Worm (Caenorhabditis elegans) whole organism, L2 larva: ENCODE results near the gene B0281.3.

Experiments
- C34F6.9 ChIP-seq: fragments of 150-350 bp; optimal IDR thresholded peaks from 2 replicates; lab custom pipeline; 2014; ENCODE audit warnings: missing biosample characterization, missing genetic modification characterization
- F13H6.1 ChIP-seq: sonication (generic microtip); optimal IDR thresholded peaks from 2 replicates; lab custom pipeline; 2016; ENCODE audit warnings: missing genetic modification characterization, missing compliant biosample characterization
- blmp-1 ChIP-seq: sonication (generic microtip); optimal IDR thresholded peaks from 2 replicates; lab custom pipeline; 2017; ENCODE audit warnings: missing genetic modification characterization, mild to moderate bottlenecking, missing compliant biosample characterization, antibody characterized with exemption, moderate library complexity; ENCODE audit not compliant: insufficient read depth
- ceh-82 ChIP-seq: fragments of 150-350 bp; optimal IDR thresholded peaks from 2 replicates; lab custom pipeline; 2014; ENCODE audit warnings: missing biosample characterization, missing genetic modification characterization
- crh-2 ChIP-seq: sonication (generic microtip); optimal IDR thresholded peaks from 2 replicates; lab custom pipeline; 2017; ENCODE audit warnings: missing biosample characterization, missing genetic modification characterization
- elt-3 ChIP-seq: sonication (generic microtip); optimal IDR thresholded peaks from 2 replicates; lab custom pipeline; 2017; ENCODE audit warnings: missing biosample characterization, missing genetic modification characterization
- lin-13 ChIP-seq: fragments of 150-350 bp; optimal IDR thresholded peaks from 2 replicates; lab custom pipeline; 2014; ENCODE audit warnings: missing biosample characterization, missing genetic modification reagents, missing genetic modification characterization
- mab-5 ChIP-seq: fragments of 150-350 bp; optimal IDR thresholded peaks from 2 replicates; lab custom pipeline; 2014; ENCODE audit warnings: missing biosample characterization, missing genetic modification characterization
- nhr-10 ChIP-seq: sonication (generic microtip); optimal IDR thresholded peaks from 2 replicates; lab custom pipeline; 2017; ENCODE audit warnings: missing biosample characterization, missing genetic modification characterization
- nhr-11 ChIP-seq: fragments of 150-350 bp; optimal IDR thresholded peaks from 2 replicates; lab custom pipeline; 2014; ENCODE audit warnings: missing biosample characterization, missing genetic modification characterization
- nhr-23 ChIP-seq: fragments of 150-350 bp; optimal IDR thresholded peaks from 2 replicates; lab custom pipeline; 2014; ENCODE audit warnings: missing biosample characterization, missing genetic modification reagents, missing genetic modification characterization
- nhr-237 ChIP-seq: fragments of 150-350 bp; optimal IDR thresholded peaks from 2 replicates; lab custom pipeline; 2014; ENCODE audit warnings: missing biosample characterization, missing genetic modification characterization
- nhr-25 ChIP-seq: fragments of 150-350 bp; sonication (generic microtip); optimal IDR thresholded peaks from 3 replicates; lab custom pipeline; 2014; ENCODE audit warnings: missing biosample characterization, missing genetic modification characterization
- nhr-6 ChIP-seq: fragments of 150-350 bp; optimal IDR thresholded peaks from 2 replicates; lab custom pipeline; 2014; ENCODE audit warnings: missing biosample characterization, missing genetic modification characterization
- peb-1 ChIP-seq: fragments of 150-350 bp; optimal IDR thresholded peaks from 2 replicates; lab custom pipeline; 2014; ENCODE audit warnings: missing biosample characterization, missing genetic modification characterization
- sma-9 ChIP-seq, 2 experiments: fragments of 150-350 bp in 1 of 2; sonication (generic microtip) in 1 of 2; optimal IDR thresholded peaks; 2 replicates each; lab custom pipeline; 2014 to 2016; ENCODE audit warnings: missing genetic modification characterization in 2 of 2, mild to moderate bottlenecking in 1 of 2, missing biosample characterization in 1 of 2, missing compliant biosample characterization in 1 of 2, missing genetic modification reagents in 1 of 2, moderate library complexity in 1 of 2
- snpc-4 ChIP-seq: fragments of 150-350 bp; optimal IDR thresholded peaks from 2 replicates; lab custom pipeline; 2014; ENCODE audit warnings: missing biosample characterization, missing genetic modification characterization
- unc-39 ChIP-seq: fragments of 150-350 bp; optimal IDR thresholded peaks from 2 replicates; lab custom pipeline; 2014; ENCODE audit warnings: missing biosample characterization, missing genetic modification characterization
- unc-62 ChIP-seq: fragments of 150-350 bp; optimal IDR thresholded peaks from 2 replicates; lab custom pipeline; 2014; ENCODE audit warnings: missing biosample characterization, missing genetic modification reagents, missing genetic modification characterization
- zag-1 ChIP-seq: fragments of 150-350 bp; optimal IDR thresholded peaks from 2 replicates; lab custom pipeline; 2014; ENCODE audit warnings: missing biosample characterization, missing genetic modification characterization
- ztf-11 ChIP-seq: sonication (generic microtip); optimal IDR thresholded peaks from 2 replicates; lab custom pipeline; 2017; ENCODE audit warnings: missing biosample characterization, missing genetic modification characterization

Gene B0281.3

DNA sequence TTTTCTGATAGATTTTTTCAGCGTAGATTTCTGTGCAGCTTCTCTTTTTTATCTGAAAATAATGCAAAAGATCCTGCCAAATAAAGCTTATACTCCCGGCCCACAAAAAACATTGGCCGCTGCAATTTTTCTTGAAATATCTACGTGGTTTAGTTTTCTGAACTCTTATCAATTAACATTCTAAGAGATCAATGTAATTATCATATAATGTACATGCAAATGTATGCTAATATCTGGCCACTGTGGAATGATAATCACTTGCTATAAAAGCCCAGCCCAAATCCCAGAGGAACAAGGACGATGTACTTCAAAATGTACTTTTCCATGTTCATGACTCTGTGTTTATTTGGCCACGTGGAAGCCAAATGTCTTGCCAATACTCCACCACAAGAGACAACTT is 47.6 kb downstream of the B0281.3 start, which contains the start of gene F43C11.2:
F43C11.2 (plus strand) TSS at position 301 of the 400 bp plus-strand sequence.
- TF ChIP-seq F13H6.1 = no peak

ce11 chrII:2356795-2357194 is 50.0 kb downstream of the B0281.3 start, which contains the start of gene F43C11.1:
Gene F43C11.1 (plus strand): TSS chrII:2357095.
- TF ChIP-seq nhr-237 (tag; lab: Kevin White, UChicago) (no peak), peb-1 (no peak), ztf-11 (tag; lab: Kevin White, UChicago) (no peak), crh-2 (tag; lab: Kevin White, UChicago) (no peak), nhr-6 (tag; lab: Kevin White, UChicago) (no peak), unc-62 (GFP tag; lab: Kevin White, UChicago) (no peak), ceh-82 (tag; lab: Kevin White, UChicago) (no peak), nhr-11 (tag; lab: Kevin White, UChicago) (no peak), lin-13 (no peak), zag-1 (tag; lab: Kevin White, UChicago) (no peak), nhr-10 (tag; lab: Kevin White, UChicago) (no peak), snpc-4 (tag; lab: Kevin White, UChicago) (no peak), sma-9 (GFP tag; optimal IDR thresholded peaks at IDR 0.05; lab: Kevin White, UChicago) (no peak), sma-9 (tag; optimal IDR thresholded peaks at IDR 0.05; lab: Kevin White, UChicago) (no peak), C34F6.9 (tag; lab: Kevin White, UChicago) (no peak), nhr-23 (no peak), blmp-1 (tag; lab: Kevin White, UChicago) (no peak), elt-3 (no peak), mab-5 (tag; lab: Kevin White, UChicago) (no peak), unc-39 (tag; lab: Kevin White, UChicago) (no peak), nhr-25 (no peak)
